Fruit fly (Drosophila melanogaster) whole organism, embryonic: ENCODE results near the gene raw.
A peak's percentile ranks its signal among the peaks of the same experiment; 100 is the strongest.

Source experiments
- Abd-B ChIP-seq: fragments of 200-800 bp; sonication (Bioruptor generic); optimal IDR thresholded peaks from 2 replicates; lab custom pipeline; 2018; ENCODE audit warnings: missing biosample characterization, mild to moderate bottlenecking, missing genetic modification characterization, moderate library complexity
- Adf1 ChIP-seq: fragments of 200-800 bp; sonication (Bioruptor generic); IDR thresholded peaks from 2 replicates; pipeline ENCODE4 v1.3.6; 2022; ENCODE audit warnings: missing biosample characterization, missing genetic modification characterization
- C15 ChIP-seq: fragments of 200-800 bp; sonication (Bioruptor generic); IDR thresholded peaks from 3 replicates; pipeline ENCODE4 v1.3.6; 2022; ENCODE audit warnings: missing biosample characterization, missing genetic modification characterization
- CG11093 ChIP-seq: fragments of 200-800 bp; sonication (Bioruptor generic); IDR thresholded peaks from 3 replicates; pipeline ENCODE4 v1.3.6; 2022; ENCODE audit warnings: missing biosample characterization, missing genetic modification characterization
- CG11398 ChIP-seq: fragments of 200-800 bp; sonication (Bioruptor generic); optimal IDR thresholded peaks from 2 replicates; lab custom pipeline; 2016; ENCODE audit warnings: missing biosample characterization, missing genetic modification characterization
- CG11456 ChIP-seq: fragments of 200-800 bp; sonication (Bioruptor generic); IDR thresholded peaks from 3 replicates; pipeline ENCODE4 v1.3.6; 2022; ENCODE audit warnings: missing biosample characterization, missing genetic modification characterization
- CG12104 ChIP-seq: fragments of 200-800 bp; sonication (Bioruptor generic); optimal IDR thresholded peaks from 3 replicates; lab custom pipeline; 2016; ENCODE audit warnings: missing biosample characterization, missing genetic modification characterization
- CG14050 ChIP-seq: fragments of 200-800 bp; sonication (Bioruptor generic); IDR thresholded peaks from 3 replicates; pipeline ENCODE4 v1.3.6; 2022; ENCODE audit warnings: missing biosample characterization, missing genetic modification characterization
- CG18619 ChIP-seq: fragments of 200-800 bp; sonication (Bioruptor generic); optimal IDR thresholded peaks from 3 replicates; lab custom pipeline; 2017; ENCODE audit warnings: missing biosample characterization, mild to moderate bottlenecking, missing genetic modification characterization
- CG30431 ChIP-seq: fragments of 200-800 bp; sonication (Bioruptor generic); optimal IDR thresholded peaks from 2 replicates; lab custom pipeline; 2017; ENCODE audit warnings: missing biosample characterization, missing genetic modification characterization
- CG31441 ChIP-seq: fragments of 200-800 bp; sonication (Bioruptor generic); IDR thresholded peaks from 2 replicates; pipeline ENCODE4 v1.3.6; 2022; ENCODE audit warnings: missing biosample characterization, missing genetic modification characterization
- CG33557 ChIP-seq: fragments of 200-800 bp; sonication (Bioruptor generic); optimal IDR thresholded peaks from 2 replicates; lab custom pipeline; 2019; ENCODE audit warnings: missing biosample characterization, mild to moderate bottlenecking, missing genetic modification characterization, moderate library complexity
- CG42726 ChIP-seq: fragments of 200-800 bp; sonication (Bioruptor generic); IDR thresholded peaks from 2 replicates; pipeline ENCODE4 v1.3.6; 2022; ENCODE audit warnings: missing biosample characterization, missing genetic modification characterization; ENCODE audit not compliant: partially characterized antibody
- CG4820 ChIP-seq: fragments of 200-800 bp; sonication (Bioruptor generic); optimal IDR thresholded peaks from 3 replicates; lab custom pipeline; 2016; ENCODE audit warnings: missing biosample characterization, missing genetic modification characterization
- CG6175 ChIP-seq: fragments of 200-800 bp; sonication (Bioruptor generic); IDR thresholded peaks from 3 replicates; pipeline ENCODE4 v1.3.6; 2022; ENCODE audit warnings: missing biosample characterization, missing genetic modification characterization
- CG6689 ChIP-seq: fragments of 200-800 bp; sonication (Bioruptor generic); IDR thresholded peaks from 2 replicates; pipeline ENCODE4 v1.3.6; 2022; ENCODE audit warnings: missing biosample characterization, missing genetic modification characterization
- CG8089 ChIP-seq: fragments of 200-800 bp; sonication (Bioruptor generic); optimal IDR thresholded peaks from 3 replicates; lab custom pipeline; 2016; ENCODE audit warnings: missing biosample characterization, missing genetic modification characterization
- CG8924 ChIP-seq: fragments of 200-800 bp; optimal IDR thresholded peaks from 3 replicates; lab custom pipeline; 2019; ENCODE audit warnings: missing biosample characterization, mild to moderate bottlenecking, missing genetic modification characterization, moderate library complexity
- CG9727 ChIP-seq: fragments of 200-800 bp; sonication (Bioruptor generic); optimal IDR thresholded peaks from 3 replicates; lab custom pipeline; 2017; ENCODE audit warnings: missing biosample characterization, mild to moderate bottlenecking, missing genetic modification characterization
- D ChIP-seq, 2 experiments: fragments of 200-800 bp in 1 of 2; fragments of >200 bp in 1 of 2; sonication (Bioruptor generic) in 1 of 2; optimal IDR thresholded peaks; 2 replicates in 1 of 2; 3 replicates in 1 of 2; lab custom pipeline; 2017; ENCODE audit warnings: mild to moderate bottlenecking in 1 of 2, missing biosample characterization in 1 of 2, missing genetic modification characterization in 1 of 2, missing genetic modification reagents in 1 of 2
- Dfd ChIP-seq, 2 experiments: fragments of >200 bp; optimal IDR thresholded peaks; 2 replicates each; lab custom pipeline; 2017; ENCODE audit warnings: missing biosample characterization in 2 of 2, missing genetic modification characterization in 2 of 2
- Fer2 ChIP-seq: fragments of 200-800 bp; sonication (Bioruptor generic); optimal IDR thresholded peaks from 2 replicates; lab custom pipeline; 2018; ENCODE audit warnings: missing biosample characterization, mild to moderate bottlenecking, missing genetic modification characterization, moderate library complexity
- H2.0 ChIP-seq: fragments of 200-800 bp; sonication (Bioruptor generic); IDR thresholded peaks from 2 replicates; pipeline ENCODE4 v1.3.6; 2022; ENCODE audit warnings: missing biosample characterization, missing genetic modification characterization
- HmgZ ChIP-seq: fragments of 200-800 bp; sonication (Bioruptor generic); optimal IDR thresholded peaks from 2 replicates; lab custom pipeline; 2018; ENCODE audit warnings: missing biosample characterization, mild to moderate bottlenecking, missing genetic modification characterization
- Max ChIP-seq: fragments of 200-800 bp; sonication (Bioruptor generic); optimal IDR thresholded peaks from 2 replicates; lab custom pipeline; 2016; ENCODE audit warnings: missing biosample characterization, mild to moderate bottlenecking, missing genetic modification characterization
- Mrtf ChIP-seq: fragments of 200-800 bp; sonication (Bioruptor generic); IDR thresholded peaks from 3 replicates; pipeline ENCODE4 v1.3.6; 2022; ENCODE audit warnings: missing biosample characterization, missing genetic modification characterization
- NK7.1 ChIP-seq: fragments of 200-800 bp; sonication (Bioruptor generic); optimal IDR thresholded peaks from 3 replicates; lab custom pipeline; 2016; ENCODE audit warnings: missing biosample characterization, missing genetic modification characterization
- Pdp1 ChIP-seq, 2 experiments: fragments of 200-800 bp; sonication (Bioruptor generic); optimal IDR thresholded peaks; 3 replicates each; lab custom pipeline; 2016; ENCODE audit warnings: missing biosample characterization in 2 of 2, missing genetic modification characterization in 2 of 2, mild to moderate bottlenecking in 1 of 2, moderate library complexity in 1 of 2
- Stat92E ChIP-seq, 3 experiments: fragments of >200 bp in 2 of 3; fragments of 200-800 bp in 1 of 3; sonication (Bioruptor generic) in 1 of 3; optimal IDR thresholded peaks; 2 replicates each; lab custom pipeline; 2017 to 2019; ENCODE audit warnings: missing biosample characterization in 3 of 3, missing genetic modification characterization in 3 of 3, mild to moderate bottlenecking in 1 of 3, moderate library complexity in 1 of 3
- abd-A ChIP-seq: fragments of 200-800 bp; sonication (Bioruptor generic); optimal IDR thresholded peaks from 3 replicates; lab custom pipeline; 2019; ENCODE audit warnings: missing biosample characterization, mild to moderate bottlenecking, missing genetic modification characterization, moderate library complexity
- ash1 ChIP-seq: fragments of 200-800 bp; sonication (Bioruptor generic); optimal IDR thresholded peaks from 2 replicates; lab custom pipeline; 2018; ENCODE audit warnings: missing biosample characterization, mild to moderate bottlenecking, missing genetic modification characterization
- bcd ChIP-seq: fragments of 200-800 bp; sonication (Bioruptor generic); optimal IDR thresholded peaks from 2 replicates; lab custom pipeline; 2017; ENCODE audit warnings: missing biosample characterization, mild to moderate bottlenecking, missing genetic modification characterization
- cas ChIP-seq: fragments of 200-800 bp; sonication (Bioruptor generic); IDR thresholded peaks from 2 replicates; pipeline ENCODE4 v1.3.6; 2022; ENCODE audit warnings: missing biosample characterization, missing genetic modification characterization
- chif ChIP-seq, 2 experiments: fragments of 200-800 bp; sonication (Bioruptor generic); optimal IDR thresholded peaks; 3 replicates each; lab custom pipeline; 2016; ENCODE audit warnings: missing biosample characterization in 2 of 2, missing genetic modification characterization in 2 of 2
- crc ChIP-seq: fragments of 200-800 bp; sonication (Bioruptor generic); optimal IDR thresholded peaks from 2 replicates; lab custom pipeline; 2016; ENCODE audit warnings: missing biosample characterization, missing genetic modification characterization
- danr ChIP-seq: fragments of 200-800 bp; sonication (Bioruptor generic); IDR thresholded peaks from 2 replicates; pipeline ENCODE4 v1.3.6; 2022; ENCODE audit warnings: missing biosample characterization, missing genetic modification characterization
- disco-r ChIP-seq: fragments of 200-800 bp; sonication (Bioruptor generic); optimal IDR thresholded peaks from 2 replicates; lab custom pipeline; 2016; ENCODE audit warnings: missing biosample characterization, missing genetic modification characterization
- gcm ChIP-seq: fragments of 200-800 bp; sonication (Bioruptor generic); optimal IDR thresholded peaks from 2 replicates; lab custom pipeline; 2019; ENCODE audit warnings: missing biosample characterization, mild to moderate bottlenecking, missing genetic modification characterization, moderate library complexity
- gsb ChIP-seq: fragments of 200-800 bp; sonication (Bioruptor generic); IDR thresholded peaks from 2 replicates; pipeline ENCODE4 v1.3.6; 2022; ENCODE audit warnings: missing biosample characterization, missing genetic modification characterization
- kay ChIP-seq: fragments of 200-800 bp; sonication (Bioruptor generic); optimal IDR thresholded peaks from 2 replicates; lab custom pipeline; 2016; ENCODE audit warnings: missing biosample characterization, missing genetic modification characterization
- lmd ChIP-seq: fragments of 200-800 bp; sonication (Bioruptor generic); IDR thresholded peaks from 2 replicates; pipeline ENCODE4 v1.3.6; 2022; ENCODE audit warnings: missing biosample characterization, missing genetic modification characterization
- mld ChIP-seq: fragments of 200-800 bp; sonication (Bioruptor generic); IDR thresholded peaks from 3 replicates; pipeline ENCODE4 v1.3.6; 2022; ENCODE audit warnings: missing biosample characterization, missing genetic modification characterization; ENCODE audit not compliant: partially characterized antibody
- pho ChIP-seq: fragments of 200-800 bp; sonication (Bioruptor generic); optimal IDR thresholded peaks from 2 replicates; lab custom pipeline; 2016; ENCODE audit warnings: missing biosample characterization, missing genetic modification characterization
- prd ChIP-seq, 3 experiments: fragments of >200 bp in 2 of 3; fragments of 200-800 bp in 1 of 3; sonication (Bioruptor generic) in 1 of 3; optimal IDR thresholded peaks in 2 of 3; IDR thresholded peaks in 1 of 3; 2 replicates in 2 of 3; 3 replicates in 1 of 3; pipeline versions ENCODE4 v1.3.6 to Lab custom; 2017 to 2022; ENCODE audit warnings: missing biosample characterization in 1 of 3, missing genetic modification characterization in 1 of 3
- repo ChIP-seq: fragments of 200-800 bp; sonication (Bioruptor generic); optimal IDR thresholded peaks from 2 replicates; lab custom pipeline; 2016; ENCODE audit warnings: missing biosample characterization, missing genetic modification characterization
- schlank ChIP-seq: fragments of 200-800 bp; sonication (Bioruptor generic); optimal IDR thresholded peaks from 2 replicates; lab custom pipeline; 2018; ENCODE audit warnings: missing biosample characterization, mild to moderate bottlenecking, missing genetic modification characterization
- sisA ChIP-seq: fragments of 200-800 bp; sonication (Bioruptor generic); IDR thresholded peaks from 2 replicates; pipeline ENCODE4 v1.3.6; 2022; ENCODE audit warnings: missing biosample characterization, missing genetic modification characterization
- sr ChIP-seq: fragments of 200-800 bp; sonication (Bioruptor generic); IDR thresholded peaks from 3 replicates; pipeline ENCODE4 v1.3.6; 2022; ENCODE audit warnings: missing biosample characterization, missing genetic modification characterization
- tio ChIP-seq: fragments of 200-800 bp; sonication (Bioruptor generic); optimal IDR thresholded peaks from 2 replicates; lab custom pipeline; 2017; ENCODE audit warnings: missing biosample characterization, missing genetic modification characterization, inconsistent platforms
- ttk ChIP-seq: fragments of 200-800 bp; sonication (Bioruptor generic); IDR thresholded peaks from 2 replicates; pipeline ENCODE4 v2.1.2; 2022; ENCODE audit warnings: missing biosample characterization, missing genetic modification characterization
- vvl ChIP-seq: fragments of 200-800 bp; sonication (Bioruptor generic); IDR thresholded peaks from 2 replicates; pipeline ENCODE4 v1.3.6; 2022; ENCODE audit warnings: missing biosample characterization, missing genetic modification characterization

Gene raw

DNA sequence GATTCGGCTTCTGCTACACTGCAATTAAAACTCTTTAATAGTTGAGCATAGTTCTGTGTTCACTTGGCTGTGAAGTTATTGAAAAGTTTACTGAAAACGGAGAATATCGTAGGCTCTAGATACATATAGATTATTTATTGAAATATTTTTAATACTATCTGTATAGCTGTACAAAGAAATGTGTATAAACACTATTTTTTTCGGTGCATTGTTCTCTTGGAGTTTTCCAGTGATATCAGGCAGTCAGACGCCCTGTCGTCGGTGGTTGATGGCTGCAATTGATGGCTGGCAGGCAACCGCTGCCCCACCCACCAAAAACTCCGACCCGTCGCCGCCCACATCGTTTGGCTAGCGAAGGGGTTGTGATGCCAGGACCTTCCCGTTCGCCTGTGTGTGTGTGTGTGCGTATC, 5.9 kb upstream of the raw start (continued):
- TF ChIP-seq pho (GFP tag; lab: Kevin White, UChicago) (no peak), Abd-B (peak; percentile 9), sr (GFP tag; lab: Robert Waterston, UW) (no peak), gcm (GFP tag; lab: Kevin White, UChicago) (peak; percentile 5), CG11456 (GFP tag; lab: Robert Waterston, UW) (no peak), sisA (GFP tag; lab: Robert Waterston, UW) (peak; percentile 40; the same call in 1 of the 2 replicates), CG9727 (peak; percentile 66), CG8089 (GFP tag; lab: Kevin White, UChicago) (no peak), kay (GFP tag; lab: Kevin White, UChicago) (no peak), CG33557 (peak; percentile 20), CG18619 (GFP tag; lab: Kevin White, UChicago) (peak; percentile 21), crc (GFP tag; lab: Kevin White, UChicago) (no peak), tio (GFP tag; lab: Kevin White, UChicago) (no peak), C15 (GFP tag; lab: Robert Waterston, UW) (no peak), H2.0 (peak; percentile 40; the same call in 1 of the 2 replicates), D (optimal IDR thresholded peaks at IDR 0.05; lab: Kevin White, UChicago) (no peak), D (GFP tag; optimal IDR thresholded peaks at IDR 0.05; lab: Kevin White, UChicago) (peak; percentile 49), NK7.1 (GFP tag; lab: Kevin White, UChicago) (no peak), Fer2 (tag; lab: Kevin White, UChicago) (no peak), danr (GFP tag; lab: Robert Waterston, UW) (no peak), CG4820 (GFP tag; lab: Kevin White, UChicago) (peak; percentile 50), CG30431 (GFP tag; lab: Kevin White, UChicago) (no peak), Dfd (GFP tag; optimal IDR thresholded peaks at IDR 0.05; lab: Kevin White, UChicago) (no peak), Adf1 (no peak), ash1 (GFP tag; lab: Kevin White, UChicago) (no peak), Max (GFP tag; lab: Kevin White, UChicago) (peak; percentile 14), CG8924 (peak; percentile 58), lmd (GFP tag; lab: Robert Waterston, UW) (peak; percentile 23; the same call in 1 of the 2 replicates), ttk (no peak; the same call in 1 of the 2 replicates), Pdp1 (GFP tag; optimal IDR thresholded peaks at IDR 0.05; lab: Kevin White, UChicago) (peak in 1 of 2 experiments; percentile 15), CG11398 (GFP tag; lab: Kevin White, UChicago) (no peak), cas (GFP tag; lab: Robert Waterston, UW) (no peak), mld (GFP tag; lab: Robert Waterston, UW) (no peak), HmgZ (tag; lab: Kevin White, UChicago) (no peak), prd (optimal IDR thresholded peaks at IDR 0.05; lab: Kevin White, UChicago) (no peak), prd (GFP tag; IDR thresholded peaks at IDR 0.05; lab: Robert Waterston, UW) (peak; percentile 54; the same call in 1 of the 3 replicates), disco-r (no peak), CG31441 (GFP tag; lab: Robert Waterston, UW) (peak; percentile 49), CG42726 (GFP tag; lab: Robert Waterston, UW) (no peak), abd-A (no peak), vvl (GFP tag; lab: Robert Waterston, UW) (peak; percentile 52), bcd (GFP tag; lab: Kevin White, UChicago) (peak; percentile 37), gsb (GFP tag; lab: Robert Waterston, UW) (no peak), CG12104 (GFP tag; lab: Kevin White, UChicago) (peak; percentile 7), chif (GFP tag; optimal IDR thresholded peaks at IDR 0.05; lab: Kevin White, UChicago) (no peak), Stat92E (GFP tag; optimal IDR thresholded peaks at IDR 0.05; lab: Kevin White, UChicago) (peak in 1 of 3 experiments; percentile 25), CG11093 (GFP tag; lab: Robert Waterston, UW) (no peak), Mrtf (GFP tag; lab: Robert Waterston, UW) (no peak), CG6689 (peak; percentile 54), CG6175 (GFP tag; lab: Robert Waterston, UW) (no peak), schlank (tag; lab: Kevin White, UChicago) (no peak), repo (GFP tag; lab: Kevin White, UChicago) (no peak), CG14050 (no peak)
